Worm (Caenorhabditis elegans) whole organism, L2 larva: ENCODE results near the gene nep-8.

Experiments
- C34F6.9 ChIP-seq: fragments of 150-350 bp; optimal IDR thresholded peaks from 2 replicates; lab custom pipeline; 2014; ENCODE audit warnings: missing biosample characterization, missing genetic modification characterization
- F13H6.1 ChIP-seq: sonication (generic microtip); optimal IDR thresholded peaks from 2 replicates; lab custom pipeline; 2016; ENCODE audit warnings: missing genetic modification characterization, missing compliant biosample characterization
- Y55F3AM.14 ChIP-seq: fragments of 200-800 bp; sonication (Bioruptor generic); optimal IDR thresholded peaks from 2 replicates; lab custom pipeline; 2018; ENCODE audit warnings: mild to moderate bottlenecking, missing genetic modification characterization, missing compliant biosample characterization
- alr-1 ChIP-seq: fragments of 150-350 bp; optimal IDR thresholded peaks from 2 replicates; lab custom pipeline; 2014; ENCODE audit warnings: missing biosample characterization, missing genetic modification characterization
- aly-2 ChIP-seq: fragments of 150-350 bp; optimal IDR thresholded peaks from 2 replicates; lab custom pipeline; 2014; ENCODE audit warnings: missing biosample characterization, missing genetic modification characterization
- ama-1 ChIP-seq: fragments of 150-350 bp; optimal IDR thresholded peaks from 2 replicates; lab custom pipeline; 2018; ENCODE audit warnings: inconsistent platforms
- blmp-1 ChIP-seq: sonication (generic microtip); optimal IDR thresholded peaks from 2 replicates; lab custom pipeline; 2017; ENCODE audit warnings: missing genetic modification characterization, mild to moderate bottlenecking, missing compliant biosample characterization, antibody characterized with exemption, moderate library complexity; ENCODE audit not compliant: insufficient read depth
- ceh-16 ChIP-seq: fragments of 150-350 bp; optimal IDR thresholded peaks from 2 replicates; lab custom pipeline; 2014; ENCODE audit warnings: missing biosample characterization, missing genetic modification characterization
- ceh-82 ChIP-seq: fragments of 150-350 bp; optimal IDR thresholded peaks from 2 replicates; lab custom pipeline; 2014; ENCODE audit warnings: missing biosample characterization, missing genetic modification characterization
- crh-2 ChIP-seq: sonication (generic microtip); optimal IDR thresholded peaks from 2 replicates; lab custom pipeline; 2017; ENCODE audit warnings: missing biosample characterization, missing genetic modification characterization
- elt-1 ChIP-seq: fragments of 150-350 bp; optimal IDR thresholded peaks from 2 replicates; lab custom pipeline; 2014; ENCODE audit warnings: missing biosample characterization, missing genetic modification characterization
- gmeb-1 ChIP-seq: fragments of 150-350 bp; optimal IDR thresholded peaks from 2 replicates; lab custom pipeline; 2014; ENCODE audit warnings: missing biosample characterization, missing genetic modification characterization
- lin-11 ChIP-seq: fragments of 150-350 bp; sonication (generic microtip); optimal IDR thresholded peaks from 2 replicates; lab custom pipeline; 2014; ENCODE audit warnings: missing biosample characterization, missing genetic modification characterization, inconsistent platforms, mixed read lengths
- lin-13 ChIP-seq: fragments of 150-350 bp; optimal IDR thresholded peaks from 2 replicates; lab custom pipeline; 2014; ENCODE audit warnings: missing biosample characterization, missing genetic modification reagents, missing genetic modification characterization
- lsy-2 ChIP-seq, 2 experiments: fragments of 150-350 bp in 1 of 2; sonication (generic microtip) in 1 of 2; optimal IDR thresholded peaks; 2 replicates each; lab custom pipeline; 2014 to 2017; ENCODE audit warnings: missing biosample characterization in 2 of 2, missing genetic modification characterization in 2 of 2
- mab-5 ChIP-seq: fragments of 150-350 bp; optimal IDR thresholded peaks from 2 replicates; lab custom pipeline; 2014; ENCODE audit warnings: missing biosample characterization, missing genetic modification characterization
- mbf-1 ChIP-seq: sonication (generic microtip); optimal IDR thresholded peaks from 2 replicates; lab custom pipeline; 2017; ENCODE audit warnings: missing biosample characterization, missing genetic modification characterization
- nhr-10 ChIP-seq: sonication (generic microtip); optimal IDR thresholded peaks from 2 replicates; lab custom pipeline; 2017; ENCODE audit warnings: missing biosample characterization, missing genetic modification characterization
- nhr-11 ChIP-seq: fragments of 150-350 bp; optimal IDR thresholded peaks from 2 replicates; lab custom pipeline; 2014; ENCODE audit warnings: missing biosample characterization, missing genetic modification characterization
- nhr-12 ChIP-seq: fragments of 150-350 bp; optimal IDR thresholded peaks from 2 replicates; lab custom pipeline; 2014; ENCODE audit warnings: missing biosample characterization, missing genetic modification characterization
- nhr-129 ChIP-seq: fragments of 150-350 bp; optimal IDR thresholded peaks from 2 replicates; lab custom pipeline; 2014; ENCODE audit warnings: missing biosample characterization, missing genetic modification characterization
- nhr-23 ChIP-seq: fragments of 150-350 bp; optimal IDR thresholded peaks from 2 replicates; lab custom pipeline; 2014; ENCODE audit warnings: missing biosample characterization, missing genetic modification reagents, missing genetic modification characterization
- nhr-25 ChIP-seq: fragments of 150-350 bp; sonication (generic microtip); optimal IDR thresholded peaks from 3 replicates; lab custom pipeline; 2014; ENCODE audit warnings: missing biosample characterization, missing genetic modification characterization
- nhr-6 ChIP-seq: fragments of 150-350 bp; optimal IDR thresholded peaks from 2 replicates; lab custom pipeline; 2014; ENCODE audit warnings: missing biosample characterization, missing genetic modification characterization
- nhr-77 ChIP-seq: fragments of 150-350 bp; optimal IDR thresholded peaks from 2 replicates; lab custom pipeline; 2014; ENCODE audit warnings: missing biosample characterization, missing genetic modification characterization
- peb-1 ChIP-seq: fragments of 150-350 bp; optimal IDR thresholded peaks from 2 replicates; lab custom pipeline; 2014; ENCODE audit warnings: missing biosample characterization, missing genetic modification characterization
- sem-4 ChIP-seq: fragments of 150-350 bp; optimal IDR thresholded peaks from 2 replicates; lab custom pipeline; 2014; ENCODE audit warnings: missing biosample characterization, missing genetic modification reagents, missing genetic modification characterization
- skn-1 ChIP-seq: sonication (generic microtip); optimal IDR thresholded peaks from 2 replicates; lab custom pipeline; 2017; ENCODE audit warnings: missing biosample characterization, missing genetic modification characterization
- sma-9 ChIP-seq, 2 experiments: fragments of 150-350 bp in 1 of 2; sonication (generic microtip) in 1 of 2; optimal IDR thresholded peaks; 2 replicates each; lab custom pipeline; 2014 to 2016; ENCODE audit warnings: missing genetic modification characterization in 2 of 2, mild to moderate bottlenecking in 1 of 2, missing biosample characterization in 1 of 2, missing compliant biosample characterization in 1 of 2, missing genetic modification reagents in 1 of 2, moderate library complexity in 1 of 2
- snpc-4 ChIP-seq: fragments of 150-350 bp; optimal IDR thresholded peaks from 2 replicates; lab custom pipeline; 2014; ENCODE audit warnings: missing biosample characterization, missing genetic modification characterization
- unc-39 ChIP-seq: fragments of 150-350 bp; optimal IDR thresholded peaks from 2 replicates; lab custom pipeline; 2014; ENCODE audit warnings: missing biosample characterization, missing genetic modification characterization
- unc-62 ChIP-seq: fragments of 150-350 bp; optimal IDR thresholded peaks from 2 replicates; lab custom pipeline; 2014; ENCODE audit warnings: missing biosample characterization, missing genetic modification reagents, missing genetic modification characterization
- zag-1 ChIP-seq: fragments of 150-350 bp; optimal IDR thresholded peaks from 2 replicates; lab custom pipeline; 2014; ENCODE audit warnings: missing biosample characterization, missing genetic modification characterization
- ztf-1 ChIP-seq: fragments of 200-800 bp; sonication (Bioruptor generic); conservative IDR thresholded peaks from 2 replicates; pipeline ENCODE4 v1.3.6; 2022; ENCODE audit warnings: missing genetic modification characterization, missing compliant biosample characterization
- ztf-4 ChIP-seq: fragments of 150-350 bp; optimal IDR thresholded peaks from 2 replicates; lab custom pipeline; 2014; ENCODE audit warnings: missing biosample characterization, missing genetic modification characterization

The nep-8 gene

ce11 chrII:3376789-3377188, 26.8 kb upstream of the nep-8 start, which contains the start of gene bath-9:
bath-9 (plus strand) TSS chrII:3377089.
- TF ChIP-seq lin-13 (no peak), C34F6.9 (no peak)

- no peak for TF ChIP-seq blmp-1
- TF ChIP-seq Y55F3AM.14 (GFP tag; lab: Kevin White, UChicago) = no peak
- no peak for TF ChIP-seq nhr-6 (tag; lab: Kevin White, UChicago)
- TF ChIP-seq unc-39 (tag; lab: Kevin White, UChicago) = no peak
- no peak for TF ChIP-seq nhr-12 (tag; lab: Kevin White, UChicago)
- no peak for TF ChIP-seq crh-2
- no peak for TF ChIP-seq mbf-1 (tag; lab: Kevin White, UChicago)
- TF ChIP-seq aly-2 (tag; lab: Kevin White, UChicago) = no peak
Observed at ce11 chrII:3378275-3378674, 25.4 kb upstream of the nep-8 start, which contains the start of gene Y49F6C.2. Y49F6C.2 (plus strand) TSS chrII:3378575.

ce11 chrII:3381510-3381909, 22.1 kb upstream of the nep-8 start, which contains the start of gene T06D4.1:
T06D4.1 (plus strand) TSS chrII:3381830.
- no peak for TF ChIP-seq ceh-16 (tag; lab: Kevin White, UChicago)
- no peak for TF ChIP-seq nhr-6 (tag; lab: Kevin White, UChicago)

- no peak for TF ChIP-seq nhr-77
- TF ChIP-seq mab-5 (tag; lab: Kevin White, UChicago) = no peak
- no peak for TF ChIP-seq lsy-2 (tag; optimal IDR thresholded peaks at IDR 0.05; lab: Kevin White, UChicago)
- no peak for TF ChIP-seq alr-1
- no peak for TF ChIP-seq unc-62
- TF ChIP-seq gmeb-1 (tag; lab: Kevin White, UChicago) = no peak
- TF ChIP-seq ceh-82 (tag; lab: Kevin White, UChicago) = no peak
- no peak for TF ChIP-seq sem-4 (tag; lab: Kevin White, UChicago)
- TF ChIP-seq ztf-1 (GFP tag; lab: Robert Waterston, UW) = no peak
- no peak for TF ChIP-seq nhr-25 (tag; lab: Kevin White, UChicago)
- TF ChIP-seq lin-11 (tag; lab: Kevin White, UChicago) = no peak
- TF ChIP-seq nhr-11 (tag; lab: Kevin White, UChicago) = no peak
- TF ChIP-seq nhr-10 (tag; lab: Kevin White, UChicago) = no peak
- TF ChIP-seq elt-1 (tag; lab: Kevin White, UChicago) = no peak
- TF ChIP-seq, all 48 proteins: peak for 0
Observed at ce11 chrII:3383116-3383515, 20.5 kb upstream of the nep-8 start.

- TF ChIP-seq alr-1 = no peak
- TF ChIP-seq nhr-129 (tag; lab: Kevin White, UChicago) = no peak
- TF ChIP-seq snpc-4 (tag; lab: Kevin White, UChicago) = no peak
- TF ChIP-seq elt-1 (tag; lab: Kevin White, UChicago) = no peak
- no peak for TF ChIP-seq F13H6.1 (tag; lab: Kevin White, UChicago)
- no peak for TF ChIP-seq mbf-1 (tag; lab: Kevin White, UChicago)
- TF ChIP-seq gmeb-1 (tag; lab: Kevin White, UChicago) = no peak
- no peak for TF ChIP-seq zag-1
- TF ChIP-seq nhr-23 (tag; lab: Kevin White, UChicago) = no peak
- TF ChIP-seq nhr-25 (tag; lab: Kevin White, UChicago) = no peak
- TF ChIP-seq peb-1 (tag; lab: Kevin White, UChicago) = no peak
- no peak for TF ChIP-seq nhr-10 (tag; lab: Kevin White, UChicago)
- no peak for TF ChIP-seq ama-1
- no peak for TF ChIP-seq skn-1
- no peak for TF ChIP-seq C34F6.9
- no peak for TF ChIP-seq lin-11 (tag; lab: Kevin White, UChicago)
- no peak for TF ChIP-seq ztf-4 (tag; lab: Kevin White, UChicago)
- no peak for TF ChIP-seq aly-2 (tag; lab: Kevin White, UChicago)
Observed at ce11 chrII:3385736-3386135, 17.9 kb upstream of the nep-8 start, which contains the start of gene T06D4.2. T06D4.2 (minus strand) TSS chrII:3385905.

- no peak for TF ChIP-seq sma-9 (GFP tag; optimal IDR thresholded peaks at IDR 0.05; lab: Kevin White, UChicago)
- no peak for TF ChIP-seq sma-9 (tag; optimal IDR thresholded peaks at IDR 0.05; lab: Kevin White, UChicago)
- TF ChIP-seq elt-1 (tag; lab: Kevin White, UChicago) = no peak
- TF ChIP-seq alr-1 = no peak
Observed at ce11 chrII:3387503-3387902, 16.1 kb upstream of the nep-8 start, which contains the start of gene T06D4.6. T06D4.6 (minus strand) TSS chrII:3387603.
